Fruit fly (Drosophila melanogaster): ENCODE results near the gene IntS11.

Gene IntS11

dm6 chr3R:29764249-29765042 lies 19.3 kb downstream of the IntS11 start:
- TF ChIP-seq CG7372 (GFP tag; IDR thresholded peaks at IDR 0.05) = no peak
- peak; percentile 80 for TF ChIP-seq CG15479 (GFP tag; optimal IDR thresholded peaks at IDR 0.05)
- TF ChIP-seq her (GFP tag; optimal IDR thresholded peaks at IDR 0.05) = no peak
- TF ChIP-seq tll (GFP tag; optimal IDR thresholded peaks at IDR 0.05) = peak in 1 of 2 experiments; percentile 68
- TF ChIP-seq CG15011 (GFP tag; optimal IDR thresholded peaks at IDR 0.05) = no peak
- 0 out of 4 replicates have a peak, but pooled peaks have one; percentile 74 for TF ChIP-seq chinmo (GFP tag; IDR thresholded peaks at IDR 0.05; ENCODE audit: partially characterized antibody)
- peak; percentile 89 for TF ChIP-seq zen (tag; optimal IDR thresholded peaks at IDR 0.05)
- TF ChIP-seq CG4360 (GFP tag; IDR thresholded peaks at IDR 0.05) = peak; percentile 79
- TF ChIP-seq Blimp-1 (GFP tag; optimal IDR thresholded peaks at IDR 0.05) = no peak
- no peak for TF ChIP-seq CG17612 (GFP tag; IDR thresholded peaks at IDR 0.05)
- peak; percentile 62 for TF ChIP-seq Sry-β (GFP tag; optimal IDR thresholded peaks at IDR 0.05)
- TF ChIP-seq Trl (optimal IDR thresholded peaks at IDR 0.05) = peak; percentile 66 to 84
- no peak for TF ChIP-seq Trl (GFP tag; optimal IDR thresholded peaks at IDR 0.05)
- no peak for TF ChIP-seq ranshi (GFP tag; IDR thresholded peaks at IDR 0.05)
- no peak for TF ChIP-seq sens-2 (GFP tag; IDR thresholded peaks at IDR 0.05)
- peak; percentile 59 for TF ChIP-seq D (optimal IDR thresholded peaks at IDR 0.05)
- no peak for TF ChIP-seq D (GFP tag; optimal IDR thresholded peaks at IDR 0.05)
- no peak for TF ChIP-seq fd96Cb (tag; optimal IDR thresholded peaks at IDR 0.05)
- peak; percentile 34; the same call in 1 of the 3 replicates for TF ChIP-seq row (GFP tag; IDR thresholded peaks at IDR 0.05)
- no peak for TF ChIP-seq CG14860 (GFP tag; IDR thresholded peaks at IDR 0.05; ENCODE audit: partially characterized antibody)
- TF ChIP-seq sr (GFP tag; IDR thresholded peaks at IDR 0.05) = no peak
- TF ChIP-seq cg (GFP tag; optimal IDR thresholded peaks at IDR 0.05) = peak; percentile 23
- peak; percentile 52 for TF ChIP-seq cad (GFP tag; optimal IDR thresholded peaks at IDR 0.05)
- no peak for TF ChIP-seq Mad (GFP tag; optimal IDR thresholded peaks at IDR 0.05)
- TF ChIP-seq nerfin-1 (tag; optimal IDR thresholded peaks at IDR 0.05) = no peak
- no peak for TF ChIP-seq Hr78 (GFP tag; optimal IDR thresholded peaks at IDR 0.05)

DNA sequence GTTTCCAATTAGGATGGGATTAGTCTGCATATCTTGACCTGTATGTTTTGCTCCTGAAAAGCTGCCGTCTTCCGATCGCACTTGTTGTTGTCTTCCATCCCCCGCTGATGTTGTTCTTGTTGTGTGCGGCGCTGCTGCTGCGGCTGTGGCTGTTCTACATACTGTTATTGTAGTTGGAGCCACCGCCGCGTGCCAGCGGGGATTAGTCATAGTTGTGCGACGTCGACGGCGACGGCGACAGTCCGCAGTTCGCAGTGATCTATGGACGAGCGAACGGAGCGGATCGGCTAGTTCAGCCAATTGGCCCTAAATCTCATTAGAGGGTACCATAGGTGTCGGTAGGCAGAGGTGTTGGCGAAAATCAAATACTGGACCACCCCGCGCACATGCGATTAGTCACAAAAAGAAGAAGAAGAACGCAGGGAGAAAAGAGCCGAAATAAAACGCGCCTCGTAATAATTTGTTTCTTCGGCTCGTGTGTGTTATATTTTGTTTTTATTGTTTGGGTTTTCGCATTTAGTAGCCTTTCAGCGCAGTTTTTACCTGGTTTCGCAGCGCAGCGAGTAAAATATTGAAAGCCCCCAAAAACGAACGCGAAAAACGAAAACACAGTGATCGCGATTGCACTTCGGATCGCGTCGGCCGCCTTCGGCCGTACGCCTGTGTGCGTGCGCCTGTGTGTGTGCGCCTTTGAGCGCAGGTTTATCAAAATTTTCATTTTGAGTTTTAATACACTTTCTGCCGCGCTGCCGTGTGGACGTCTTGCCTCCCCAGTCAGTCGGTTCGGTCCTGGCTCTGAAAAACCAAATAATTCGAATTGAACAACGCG lies 20.3 kb downstream of the IntS11 start, which contains the start of gene kay:
kay (plus strand) TSS at position 729 of the 829 bp plus-strand sequence.
- TF ChIP-seq CG34224 (GFP tag; IDR thresholded peaks at IDR 0.05; ENCODE audit: partially characterized antibody) (0 out of 3 replicates have a peak, but pooled peaks have one; percentile 25), aop (GFP tag; IDR thresholded peaks at IDR 0.05) (no peak), CG8944 (GFP tag; optimal IDR thresholded peaks at IDR 0.05) (no peak), CG42726 (GFP tag; IDR thresholded peaks at IDR 0.05; ENCODE audit: partially characterized antibody) (0 out of 2 replicates have a peak, but pooled peaks have one; percentile 19), Adf1 (GFP tag; IDR thresholded peaks at IDR 0.05) (peak; percentile 70), cg (GFP tag; optimal IDR thresholded peaks at IDR 0.05) (peak; percentile 49), Ets65A (GFP tag) (peak; percentile 13), CG17385 (GFP tag; optimal IDR thresholded peaks at IDR 0.05) (peak; percentile 59), pan (optimal IDR thresholded peaks at IDR 0.05) (no peak), pan (GFP tag; optimal IDR thresholded peaks at IDR 0.05 in 1 of 2, IDR thresholded peaks at IDR 0.05 in 1 of 2) (peak in 1 of 2 experiments; percentile 36), Dek (tag; optimal IDR thresholded peaks at IDR 0.05) (no peak), CG4360 (GFP tag; IDR thresholded peaks at IDR 0.05) (peak; percentile 17; the same call in 1 of the 2 replicates), row (GFP tag; IDR thresholded peaks at IDR 0.05) (peak; percentile 26; the same call in 1 of the 3 replicates), HHEX (GFP tag; optimal IDR thresholded peaks at IDR 0.05) (no peak), amos (GFP tag; IDR thresholded peaks at IDR 0.05; ENCODE audit: partially characterized antibody) (0 out of 2 replicates have a peak, but pooled peaks have one; percentile 10), kay (GFP tag; optimal IDR thresholded peaks at IDR 0.05) (peak; percentile 69), CG15479 (GFP tag; optimal IDR thresholded peaks at IDR 0.05) (peak; percentile 57), cad (GFP tag; optimal IDR thresholded peaks at IDR 0.05) (peak; percentile 18), D19A (tag; optimal IDR thresholded peaks at IDR 0.05) (peak; percentile 29), nerfin-2 (GFP tag; IDR thresholded peaks at IDR 0.05; ENCODE audit: partially characterized antibody) (no peak), nom (GFP tag; optimal IDR thresholded peaks at IDR 0.05) (peak; percentile 13), Hr39 (optimal IDR thresholded peaks at IDR 0.05) (peak; percentile 97), Bgb (GFP tag; IDR thresholded peaks at IDR 0.05; ENCODE audit: partially characterized antibody) (peak; percentile 33; the same call in 1 of the 2 replicates), z (GFP tag; IDR thresholded peaks at IDR 0.05) (peak; percentile 56; the same call in 1 of the 3 replicates)

All from whole organism, embryonic.